Fruit fly (Drosophila melanogaster) whole organism, prepupa: ENCODE data around the gene CG17187.

Experiments used
- CG1621 ChIP-seq: fragments of 200-800 bp; sonication (Bioruptor generic); optimal IDR thresholded peaks from 3 replicates; lab custom pipeline; 2018; ENCODE audit warnings: missing biosample characterization, mild to moderate bottlenecking, missing genetic modification characterization
- CG6792 ChIP-seq: fragments of 200-800 bp; sonication (Bioruptor generic); optimal IDR thresholded peaks from 3 replicates; lab custom pipeline; 2016; ENCODE audit warnings: missing biosample characterization, missing genetic modification characterization
- CG6854 ChIP-seq: fragments of 200-800 bp; sonication (Bioruptor generic); optimal IDR thresholded peaks from 2 replicates; lab custom pipeline; 2017; ENCODE audit warnings: missing biosample characterization, mild to moderate bottlenecking, missing genetic modification characterization
- Ets21C ChIP-seq: fragments of 200-800 bp; sonication (Bioruptor generic); optimal IDR thresholded peaks from 3 replicates; lab custom pipeline; 2016; ENCODE audit warnings: missing biosample characterization, missing genetic modification characterization
- Sox14 ChIP-seq: fragments of 200-800 bp; sonication (Bioruptor generic); optimal IDR thresholded peaks from 3 replicates; lab custom pipeline; 2016; ENCODE audit warnings: missing biosample characterization, missing genetic modification characterization
- eg ChIP-seq: fragments of 200-800 bp; sonication (Bioruptor generic); IDR thresholded peaks from 3 replicates; pipeline ENCODE4 v1.3.6; 2022; ENCODE audit warnings: missing biosample characterization, missing genetic modification characterization

dm6 chr3R:11216156-11216630, 15.5 kb downstream of the CG17187 start, which contains the start of the genes RpS25 and CG4820:
- peak; percentile 82 for TF ChIP-seq eg (GFP tag; lab: Robert Waterston, UW)
- peak; percentile 83 for TF ChIP-seq Sox14 (GFP tag; lab: Kevin White, UChicago)
- peak; percentile 77 for TF ChIP-seq CG6792 (GFP tag; lab: Kevin White, UChicago)
- peak; percentile 97 for TF ChIP-seq CG6854 (GFP tag; lab: Kevin White, UChicago)
- TF ChIP-seq Ets21C (GFP tag; lab: Kevin White, UChicago) = peak; percentile 64
- TF ChIP-seq CG1621 (tag; lab: Kevin White, UChicago) = peak; percentile 79
